Fruit fly (Drosophila melanogaster): Measurements from ENCODE around the gene CG42327.

Gene CG42327

dm6 chr3R:11612467-11612866 lies 43.5 kb upstream of the CG42327 start:
- TF ChIP-seq H2.0 (GFP tag; IDR thresholded peaks at IDR 0.05) (no peak), Sox100B (GFP tag; optimal IDR thresholded peaks at IDR 0.05) (no peak), CG6254 (GFP tag; optimal IDR thresholded peaks at IDR 0.05) (no peak), D (optimal IDR thresholded peaks at IDR 0.05) (no peak), D (GFP tag; optimal IDR thresholded peaks at IDR 0.05) (no peak), Bteb2 (GFP tag; optimal IDR thresholded peaks at IDR 0.05) (no peak), Max (GFP tag; optimal IDR thresholded peaks at IDR 0.05) (no peak), CG32767 (GFP tag; IDR thresholded peaks at IDR 0.05) (no peak), CG6654 (GFP tag; optimal IDR thresholded peaks at IDR 0.05) (no peak), Taf1 (GFP tag; IDR thresholded peaks at IDR 0.05) (no peak), usp (GFP tag; optimal IDR thresholded peaks at IDR 0.05) (no peak), CG4820 (GFP tag; optimal IDR thresholded peaks at IDR 0.05) (no peak), seq (GFP tag; IDR thresholded peaks at IDR 0.05) (no peak), CG11456 (GFP tag; IDR thresholded peaks at IDR 0.05) (no peak), HLHmδ (GFP tag; optimal IDR thresholded peaks at IDR 0.05) (no peak), Sin3A (optimal IDR thresholded peaks at IDR 0.05) (no peak), CG9609 (GFP tag; optimal IDR thresholded peaks at IDR 0.05) (no peak), CG10366 (GFP tag; IDR thresholded peaks at IDR 0.05) (no peak), TFAM (GFP tag; optimal IDR thresholded peaks at IDR 0.05) (no peak), CG6689 (GFP tag; IDR thresholded peaks at IDR 0.05) (no peak)

DNA sequence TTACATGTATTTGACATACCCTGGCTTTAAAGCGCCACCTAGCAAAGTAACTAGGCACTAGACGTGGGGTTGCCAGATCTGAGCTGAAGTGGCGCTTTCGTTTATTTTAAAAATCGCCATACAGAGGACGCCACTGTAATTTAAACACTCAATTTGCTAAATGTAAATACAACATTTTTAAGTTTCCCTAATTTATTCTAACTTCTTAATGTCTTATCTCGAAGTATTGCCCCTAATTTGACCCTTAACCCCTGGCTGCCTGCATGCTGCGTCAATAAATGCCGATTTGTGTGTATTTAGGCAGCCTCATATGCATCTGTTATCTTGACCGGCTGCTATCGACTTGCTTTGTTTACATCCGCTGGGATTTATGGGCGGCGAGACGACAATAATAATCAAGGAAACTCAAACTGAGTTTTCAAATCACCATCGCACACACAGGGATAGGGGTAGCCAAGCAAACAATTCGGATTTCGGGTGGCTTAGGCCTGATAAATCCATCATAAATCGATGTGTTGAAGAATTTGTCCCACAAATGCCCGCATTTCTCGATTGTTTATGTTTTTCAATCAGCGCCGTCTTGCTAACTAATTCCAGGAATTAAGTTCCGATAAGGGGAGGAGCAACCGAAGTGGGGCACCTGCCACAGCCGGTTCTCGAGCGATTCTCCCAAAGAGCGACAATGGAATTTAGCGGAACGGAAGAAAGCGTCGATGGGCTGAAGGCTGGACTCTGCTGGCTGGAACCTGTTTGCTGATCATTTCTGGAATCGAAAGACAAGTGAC lies 42.5 kb upstream of the CG42327 start:
- TF ChIP-seq CG43689 (GFP tag; IDR thresholded peaks at IDR 0.05): no peak
- TF ChIP-seq PHDP (tag; optimal IDR thresholded peaks at IDR 0.05): peak; percentile 60
- TF ChIP-seq lola (GFP tag; optimal IDR thresholded peaks at IDR 0.05): peak in 1 of 3 experiments; percentile 32
- peak; percentile 54 for TF ChIP-seq CG9215 (GFP tag; IDR thresholded peaks at IDR 0.05)
- TF ChIP-seq CG13894 (tag; optimal IDR thresholded peaks at IDR 0.05): peak; percentile 15
- TF ChIP-seq CG17612 (GFP tag; IDR thresholded peaks at IDR 0.05): no peak
- peak; percentile 33 for TF ChIP-seq Spps (tag; optimal IDR thresholded peaks at IDR 0.05)
- no peak for TF ChIP-seq CG7928 (GFP tag; optimal IDR thresholded peaks at IDR 0.05)
- TF ChIP-seq kah (GFP tag; optimal IDR thresholded peaks at IDR 0.05): no peak
- peak; percentile 46 for TF ChIP-seq dmrt99B (tag; optimal IDR thresholded peaks at IDR 0.05)
- peak; percentile 40 for TF ChIP-seq eyg (GFP tag; optimal IDR thresholded peaks at IDR 0.05)
- peak; percentile 79 for TF ChIP-seq zen (tag; optimal IDR thresholded peaks at IDR 0.05)
- TF ChIP-seq CG13287 (GFP tag; IDR thresholded peaks at IDR 0.05; ENCODE audit: partially characterized antibody): peak; percentile 18; the same call in 1 of the 2 replicates
- peak; percentile 51 for TF ChIP-seq CG12155 (GFP tag; optimal IDR thresholded peaks at IDR 0.05)
- peak; percentile 31 for TF ChIP-seq HHEX (GFP tag; optimal IDR thresholded peaks at IDR 0.05)
- TF ChIP-seq CG16815 (GFP tag; optimal IDR thresholded peaks at IDR 0.05): peak; percentile 42
- peak; percentile 70; the same call in 2 of the 3 replicates for TF ChIP-seq zfh1 (GFP tag; IDR thresholded peaks at IDR 0.05)
- peak; percentile 40 for TF ChIP-seq B-H2 (GFP tag; optimal IDR thresholded peaks at IDR 0.05)
- TF ChIP-seq ftz-f1 (GFP tag; optimal IDR thresholded peaks at IDR 0.05): no peak
- peak; percentile 17 for TF ChIP-seq CG2116 (GFP tag; optimal IDR thresholded peaks at IDR 0.05)
- no peak for TF ChIP-seq klu (GFP tag; IDR thresholded peaks at IDR 0.05)
- peak; percentile 4 for TF ChIP-seq ERR (GFP tag; optimal IDR thresholded peaks at IDR 0.05)
- no peak for TF ChIP-seq MESR4 (GFP tag; optimal IDR thresholded peaks at IDR 0.05)
- peak; percentile 62 for TF ChIP-seq CG12942 (GFP tag; optimal IDR thresholded peaks at IDR 0.05)
- TF ChIP-seq CrebB (tag; optimal IDR thresholded peaks at IDR 0.05): no peak
- no peak for TF ChIP-seq ash1 (GFP tag; optimal IDR thresholded peaks at IDR 0.05)
- TF ChIP-seq Rfx (GFP tag; IDR thresholded peaks at IDR 0.05): peak; percentile 88
- TF ChIP-seq CG8924 (tag; optimal IDR thresholded peaks at IDR 0.05): no peak
- peak; percentile 56; the same call in 2 of the 3 replicates for TF ChIP-seq CG11560 (tag; IDR thresholded peaks at IDR 0.05)
- TF ChIP-seq sob (GFP tag; IDR thresholded peaks at IDR 0.05): peak; percentile 81
- TF ChIP-seq gsb (GFP tag; IDR thresholded peaks at IDR 0.05): no peak
